Worm (Caenorhabditis elegans): ENCODE results near the gene F08A7.1.
A peak's percentile ranks its signal among the peaks of the same experiment; 100 is the strongest.

- no peak for TF ChIP-seq R02D3.7 (tag; optimal IDR thresholded peaks at IDR 0.05)
- no peak for TF ChIP-seq rbr-2 (tag; optimal IDR thresholded peaks at IDR 0.05)
- no peak for TF ChIP-seq nhr-11 (tag; optimal IDR thresholded peaks at IDR 0.05)
- no peak for TF ChIP-seq F49E8.2 (tag; optimal IDR thresholded peaks at IDR 0.05; ENCODE audit: borderline replicate concordance)
- TF ChIP-seq ceh-28 (tag; optimal IDR thresholded peaks at IDR 0.05), result no peak
- no peak for TF ChIP-seq unc-39 (tag; optimal IDR thresholded peaks at IDR 0.05)
- no peak for TF ChIP-seq unc-130 (GFP tag; optimal IDR thresholded peaks at IDR 0.05)
- no peak for TF ChIP-seq lin-38 (GFP tag; IDR thresholded peaks at IDR 0.05)
- no peak for TF ChIP-seq saeg-2 (GFP tag; IDR thresholded peaks at IDR 0.05)
- TF ChIP-seq nhr-77 (tag; optimal IDR thresholded peaks at IDR 0.05), result peak; percentile 0
- no peak for TF ChIP-seq fkh-10 (GFP tag; optimal IDR thresholded peaks at IDR 0.05)
- no peak for TF ChIP-seq aly-2 (tag; optimal IDR thresholded peaks at IDR 0.05)
- no peak for TF ChIP-seq Y105C5A.15 (GFP tag; IDR thresholded peaks at IDR 0.05)
- no peak; the same call in 1 of the 2 replicates for TF ChIP-seq dmd-6 (GFP tag; IDR thresholded peaks at IDR 0.05)
Measured at ce11 chrIV:17440417-17440816, at the start of gene F08A7.1.

Data from whole organism, L4 larva.